Worm (Caenorhabditis elegans) whole organism, L3 larva: Measurements from ENCODE around the gene idpp-3.

ENCODE experiments used
- R02D3.7 ChIP-seq: fragments of 150-350 bp; optimal IDR thresholded peaks from 2 replicates; lab custom pipeline; 2014; ENCODE audit warnings: missing biosample characterization, missing genetic modification characterization
- ZK546.5 ChIP-seq: sonication (generic microtip); optimal IDR thresholded peaks from 2 replicates; lab custom pipeline; 2017; ENCODE audit warnings: missing biosample characterization, missing genetic modification characterization
- aly-2 ChIP-seq: fragments of 150-350 bp; optimal IDR thresholded peaks from 2 replicates; lab custom pipeline; 2014; ENCODE audit warnings: missing biosample characterization, missing genetic modification characterization
- ceh-16 ChIP-seq: sonication (generic microtip); optimal IDR thresholded peaks from 2 replicates; lab custom pipeline; 2017; ENCODE audit warnings: missing biosample characterization, missing genetic modification characterization
- ceh-82 ChIP-seq: fragments of 150-350 bp; optimal IDR thresholded peaks from 2 replicates; lab custom pipeline; 2014; ENCODE audit warnings: missing biosample characterization, missing genetic modification characterization
- ceh-9 ChIP-seq: sonication (generic microtip); optimal IDR thresholded peaks from 2 replicates; lab custom pipeline; 2018; ENCODE audit warnings: missing biosample characterization, missing genetic modification characterization
- daf-12 ChIP-seq: fragments of 150-350 bp; optimal IDR thresholded peaks from 2 replicates; lab custom pipeline; 2014; ENCODE audit warnings: missing biosample characterization, missing genetic modification reagents, missing genetic modification characterization
- egl-5 ChIP-seq: fragments of 150-350 bp; optimal IDR thresholded peaks from 2 replicates; lab custom pipeline; 2017; ENCODE audit warnings: missing biosample characterization, missing genetic modification reagents, missing genetic modification characterization, inconsistent platforms
- elt-2 ChIP-seq: sonication (generic microtip); optimal IDR thresholded peaks from 2 replicates; lab custom pipeline; 2016; ENCODE audit warnings: missing genetic modification reagents, mild to moderate bottlenecking, missing genetic modification characterization, missing compliant biosample characterization
- elt-3 ChIP-seq, 3 experiments: fragments of 150-350 bp in 1 of 3; sonication (generic microtip) in 2 of 3; optimal IDR thresholded peaks; 2 replicates in 2 of 3; 4 replicates in 1 of 3; lab custom pipeline; 2014 to 2017; ENCODE audit warnings: missing biosample characterization in 3 of 3, missing genetic modification characterization in 3 of 3
- eor-1 ChIP-seq, 2 experiments: fragments of 150-350 bp; optimal IDR thresholded peaks; 2 replicates each; lab custom pipeline; 2014 to 2018; ENCODE audit warnings: missing biosample characterization in 2 of 2, missing genetic modification characterization in 2 of 2
- fkh-10 ChIP-seq: sonication (generic microtip); optimal IDR thresholded peaks from 2 replicates; lab custom pipeline; 2017; ENCODE audit warnings: missing biosample characterization, missing genetic modification reagents, missing genetic modification characterization
- fkh-2 ChIP-seq: fragments of 150-350 bp; optimal IDR thresholded peaks from 2 replicates; lab custom pipeline; 2014; ENCODE audit warnings: missing biosample characterization, missing genetic modification reagents, missing genetic modification characterization
- fos-1 ChIP-seq: fragments of 150-350 bp; optimal IDR thresholded peaks from 2 replicates; lab custom pipeline; 2014; ENCODE audit warnings: missing biosample characterization, missing genetic modification characterization
- jun-1 ChIP-seq: fragments of 150-350 bp; optimal IDR thresholded peaks from 2 replicates; lab custom pipeline; 2014; ENCODE audit warnings: missing biosample characterization, missing genetic modification reagents, missing genetic modification characterization
- lin-15B ChIP-seq: fragments of 150-350 bp; optimal IDR thresholded peaks from 2 replicates; lab custom pipeline; 2014; ENCODE audit warnings: missing biosample characterization, missing genetic modification characterization
- nfya-1 ChIP-seq: sonication (generic microtip); optimal IDR thresholded peaks from 2 replicates; lab custom pipeline; 2017; ENCODE audit warnings: missing genetic modification characterization, mild to moderate bottlenecking, missing compliant biosample characterization, antibody characterized with exemption, moderate library complexity; ENCODE audit not compliant: insufficient read depth
- nhr-11 ChIP-seq: fragments of 150-350 bp; optimal IDR thresholded peaks from 2 replicates; lab custom pipeline; 2014; ENCODE audit warnings: missing biosample characterization, missing genetic modification characterization
- nhr-237 ChIP-seq: fragments of 150-350 bp; optimal IDR thresholded peaks from 2 replicates; lab custom pipeline; 2014; ENCODE audit warnings: missing biosample characterization, missing genetic modification characterization
- nhr-25 ChIP-seq: sonication (generic microtip); optimal IDR thresholded peaks from 2 replicates; lab custom pipeline; 2017; ENCODE audit warnings: missing biosample characterization, missing genetic modification characterization
- nhr-28 ChIP-seq: fragments of 150-350 bp; optimal IDR thresholded peaks from 2 replicates; lab custom pipeline; 2014; ENCODE audit warnings: missing biosample characterization, missing genetic modification characterization
- nhr-43 ChIP-seq: sonication (generic microtip); optimal IDR thresholded peaks from 2 replicates; lab custom pipeline; 2016; ENCODE audit warnings: mild to moderate bottlenecking, missing genetic modification characterization, missing compliant biosample characterization; ENCODE audit not compliant: poor library complexity, severe bottlenecking
- nhr-67 ChIP-seq: fragments of 150-350 bp; optimal IDR thresholded peaks from 2 replicates; lab custom pipeline; 2014; ENCODE audit warnings: missing biosample characterization, missing genetic modification characterization
- pha-4 ChIP-seq: fragments of 150-350 bp; optimal IDR thresholded peaks from 2 replicates; lab custom pipeline; 2014; ENCODE audit warnings: missing biosample characterization, missing genetic modification reagents, missing genetic modification characterization
- pqm-1 ChIP-seq: fragments of 150-350 bp; optimal IDR thresholded peaks from 2 replicates; lab custom pipeline; 2017; ENCODE audit warnings: missing biosample characterization, missing genetic modification characterization, inconsistent platforms
- sea-2 ChIP-seq: fragments of 150-350 bp; sonication (generic microtip); optimal IDR thresholded peaks from 4 replicates; lab custom pipeline; 2014; ENCODE audit warnings: missing biosample characterization, missing genetic modification reagents, missing genetic modification characterization
- skn-1 ChIP-seq: fragments of 150-350 bp; optimal IDR thresholded peaks from 2 replicates; lab custom pipeline; 2014; ENCODE audit warnings: missing biosample characterization, missing genetic modification characterization
- snpc-4 ChIP-seq: fragments of 150-350 bp; optimal IDR thresholded peaks from 2 replicates; lab custom pipeline; 2014; ENCODE audit warnings: missing biosample characterization, missing genetic modification characterization
- unc-39 ChIP-seq: sonication (generic microtip); optimal IDR thresholded peaks from 4 replicates; lab custom pipeline; 2017; ENCODE audit warnings: missing biosample characterization, missing genetic modification characterization
- zag-1 ChIP-seq: fragments of 150-350 bp; optimal IDR thresholded peaks from 2 replicates; lab custom pipeline; 2014; ENCODE audit warnings: missing biosample characterization, missing genetic modification characterization
- ztf-11 ChIP-seq: fragments of 150-350 bp; optimal IDR thresholded peaks from 2 replicates; lab custom pipeline; 2014; ENCODE audit warnings: missing biosample characterization, missing genetic modification characterization

The idpp-3 gene

DNA sequence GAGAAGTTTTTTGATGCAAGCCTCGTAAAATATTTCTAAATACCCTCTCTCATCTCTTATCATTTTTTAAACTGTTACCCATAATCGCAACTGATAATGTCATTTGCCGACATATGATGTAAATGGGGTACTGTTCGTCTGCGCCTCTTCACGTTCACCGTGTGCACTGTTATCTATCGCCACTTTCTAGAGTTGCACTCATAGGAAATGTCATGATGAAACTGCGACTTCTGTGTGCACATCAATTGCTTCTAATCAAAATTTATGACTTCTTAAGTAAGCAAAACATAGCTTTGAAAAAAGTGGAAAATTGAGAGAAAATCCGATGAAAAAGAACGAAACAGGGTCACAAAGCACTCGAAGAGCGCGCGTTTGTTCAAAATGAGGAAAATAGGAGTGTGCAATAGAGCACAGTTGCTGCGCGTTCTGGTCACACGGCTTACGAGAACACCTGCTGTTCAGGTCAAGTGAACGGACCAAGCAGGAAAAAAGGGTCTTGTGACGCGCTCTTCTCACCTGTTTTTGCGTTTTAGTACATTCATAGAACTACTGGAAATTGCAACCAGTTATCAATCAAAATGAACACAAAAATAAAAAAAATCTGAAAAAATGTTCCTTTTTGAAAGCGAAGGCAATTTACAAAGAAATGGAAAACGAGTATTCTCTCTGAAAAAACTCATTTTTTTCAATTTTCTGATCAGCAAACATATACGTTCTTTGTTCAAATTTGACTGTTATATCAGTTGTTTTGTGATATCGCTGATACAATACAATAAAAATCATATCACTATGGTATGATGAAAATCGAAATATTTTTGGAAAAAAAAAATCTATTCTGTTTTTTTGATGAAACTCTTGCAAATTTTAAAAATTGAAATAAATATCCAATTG lies 14.7 kb downstream of the idpp-3 start:
- peak; percentile 30 for TF ChIP-seq nfya-1 (tag; lab: Kevin White, UChicago)
- TF ChIP-seq snpc-4 (tag; lab: Kevin White, UChicago), result peak; percentile 2
- peak; percentile 45 for TF ChIP-seq pha-4
- TF ChIP-seq pqm-1, result peak; percentile 94
- peak; percentile 20 for TF ChIP-seq nhr-43 (tag; lab: Kevin White, UChicago)
- TF ChIP-seq elt-3 (tag; optimal IDR thresholded peaks at IDR 0.05; lab: Kevin White, UChicago), result no peak
- peak; percentile 77 for TF ChIP-seq lin-15B (tag; lab: Kevin White, UChicago)
- no peak for TF ChIP-seq nhr-28 (tag; lab: Kevin White, UChicago)
- TF ChIP-seq daf-12 (tag; lab: Kevin White, UChicago), result no peak
- no peak for TF ChIP-seq nhr-237 (tag; lab: Kevin White, UChicago)
- peak; percentile 52 for TF ChIP-seq jun-1 (tag; lab: Kevin White, UChicago)
- no peak for TF ChIP-seq ceh-82 (tag; lab: Kevin White, UChicago)
- TF ChIP-seq ceh-9 (tag; lab: Kevin White, UChicago), result no peak
- peak; percentile 73 for TF ChIP-seq egl-5 (tag; lab: Kevin White, UChicago)
- peak; percentile 99 for TF ChIP-seq elt-2
- TF ChIP-seq nhr-67 (tag; lab: Kevin White, UChicago), result no peak

ce11 chrX:14946217-14946463 lies 15.2 kb downstream of the idpp-3 start, which contains the start of gene mrp-5:
TSS of gene mrp-5 (minus strand) at chrX:14946317.
- no peak for TF ChIP-seq nfya-1 (tag; lab: Kevin White, UChicago)
- no peak for TF ChIP-seq nhr-25 (tag; lab: Kevin White, UChicago)
- no peak for TF ChIP-seq sea-2 (GFP tag; lab: Kevin White, UChicago)
- no peak for TF ChIP-seq skn-1 (tag; lab: Kevin White, UChicago)
- no peak for TF ChIP-seq fkh-10
- TF ChIP-seq fos-1 (tag; lab: Kevin White, UChicago), result no peak
- TF ChIP-seq fkh-2 (tag; lab: Kevin White, UChicago), result no peak
- TF ChIP-seq unc-39 (tag; lab: Kevin White, UChicago), result no peak
- no peak for TF ChIP-seq ZK546.5 (tag; lab: Kevin White, UChicago)
- no peak for TF ChIP-seq nhr-11 (tag; lab: Kevin White, UChicago)
- no peak for TF ChIP-seq ceh-16 (tag; lab: Kevin White, UChicago)
- no peak for TF ChIP-seq elt-3 (tag; optimal IDR thresholded peaks at IDR 0.05; lab: Kevin White, UChicago)
- TF ChIP-seq ceh-82 (tag; lab: Kevin White, UChicago), result no peak

- TF ChIP-seq ceh-82 (tag; lab: Kevin White, UChicago), result no peak
- peak; percentile 80 for TF ChIP-seq snpc-4 (tag; lab: Kevin White, UChicago)
These were observed 23.2 kb downstream of the idpp-3 start for ce11 chrX:14938188-14938587.

DNA sequence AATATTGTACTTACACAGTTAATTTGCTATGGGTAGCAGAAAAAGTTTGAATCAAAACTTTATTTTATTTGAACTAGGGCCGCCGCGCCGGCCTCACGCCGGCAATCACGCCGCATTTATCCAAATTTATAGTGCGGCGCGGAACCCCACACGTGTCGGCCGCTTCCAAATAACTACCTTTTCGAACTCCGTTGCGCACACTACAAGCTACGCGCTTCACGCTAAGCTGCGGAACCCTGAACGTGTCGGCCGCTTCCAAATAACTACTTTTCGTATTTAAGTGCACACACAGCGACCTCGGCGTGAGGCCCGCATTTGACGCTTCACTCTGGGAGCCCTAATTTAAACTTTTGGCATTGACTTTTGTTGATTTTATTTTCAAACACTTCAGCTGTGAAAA lies 29.9 kb downstream of the idpp-3 start:
- peak; percentile 1 for TF ChIP-seq snpc-4 (tag; lab: Kevin White, UChicago)
- no peak for TF ChIP-seq unc-39 (tag; lab: Kevin White, UChicago)

DNA sequence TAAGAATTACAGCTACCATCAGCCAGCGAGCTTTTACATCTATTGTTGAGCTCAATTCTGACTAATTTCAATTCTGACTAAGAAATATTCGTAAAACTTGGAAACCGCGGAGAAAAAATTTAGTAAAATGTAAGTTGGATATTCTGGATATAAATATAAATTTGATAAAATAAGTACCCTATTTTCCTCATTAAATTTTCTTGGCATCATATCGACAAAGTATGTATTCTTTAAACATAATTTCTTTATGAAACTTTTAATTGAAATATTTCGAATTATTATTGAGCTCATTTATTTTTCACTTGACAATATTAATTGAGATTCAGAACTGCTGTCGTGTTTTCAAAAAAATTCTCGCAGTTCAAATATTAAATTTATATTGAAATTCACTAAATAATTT lies 31.9 kb downstream of the idpp-3 start:
- TF ChIP-seq eor-1 (tag; optimal IDR thresholded peaks at IDR 0.05; lab: Kevin White, UChicago) (no peak), skn-1 (tag; lab: Kevin White, UChicago) (no peak), zag-1 (tag; lab: Kevin White, UChicago) (no peak), ztf-11 (tag; lab: Kevin White, UChicago) (no peak), R02D3.7 (tag; lab: Kevin White, UChicago) (no peak), nhr-67 (tag; lab: Kevin White, UChicago) (no peak), nhr-237 (tag; lab: Kevin White, UChicago) (no peak), aly-2 (tag; lab: Kevin White, UChicago) (no peak)
